Worm (Caenorhabditis elegans): ENCODE results near the gene fbxa-197.

DNA sequence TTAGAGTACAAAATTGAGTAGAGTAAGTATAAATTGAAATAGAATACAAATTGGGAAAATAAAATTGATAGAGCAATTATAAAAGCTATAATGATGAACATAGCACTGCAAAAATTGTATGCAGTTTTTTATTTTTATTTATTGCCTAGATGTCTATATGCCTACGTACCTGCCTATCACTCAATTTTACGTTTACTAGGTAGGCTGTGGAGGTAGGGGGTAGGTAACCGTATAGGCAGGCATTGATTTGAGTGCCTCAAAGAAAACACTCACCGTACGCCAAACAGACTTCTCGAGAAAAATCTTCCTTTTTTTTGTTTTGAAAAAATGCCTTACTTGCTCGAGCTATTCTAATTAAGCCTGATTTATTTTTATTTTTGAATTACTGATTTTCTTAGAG, 35.9 kb upstream of the fbxa-197 start, which contains the start of gene srbc-56:
- TF ChIP-seq cog-1 (tag; optimal IDR thresholded peaks at IDR 0.05): no peak
- no peak for TF ChIP-seq flt-1 (GFP tag; IDR thresholded peaks at IDR 0.05)
- TF ChIP-seq klf-2 (GFP tag; conservative IDR thresholded peaks at IDR 0.05): no peak
